Fruit fly (Drosophila melanogaster) whole organism, embryonic: ENCODE measurements around the gene CG15201.
A peak's percentile ranks its signal among the peaks of the same experiment; 100 is the strongest.

Experiments
- Awh ChIP-seq: fragments of 200-800 bp; sonication (Bioruptor generic); IDR thresholded peaks from 2 replicates; pipeline ENCODE4, ENCODE4 v1.3.6; 2022; ENCODE audit warnings: missing biosample characterization, missing genetic modification characterization
- CG11247 ChIP-seq: fragments of 200-800 bp; sonication (Bioruptor generic); IDR thresholded peaks from 2 replicates; pipeline ENCODE4 v1.3.6; 2022; ENCODE audit warnings: missing biosample characterization, missing genetic modification characterization
- CG12071 ChIP-seq: fragments of 200-800 bp; sonication (Bioruptor generic); optimal IDR thresholded peaks from 3 replicates; lab custom pipeline; 2018; ENCODE audit warnings: missing biosample characterization, mild to moderate bottlenecking, missing genetic modification characterization
- CG12104 ChIP-seq: fragments of 200-800 bp; sonication (Bioruptor generic); optimal IDR thresholded peaks from 3 replicates; lab custom pipeline; 2016; ENCODE audit warnings: missing biosample characterization, missing genetic modification characterization
- CG12219 ChIP-seq: fragments of 200-800 bp; sonication (Bioruptor generic); optimal IDR thresholded peaks from 3 replicates; lab custom pipeline; 2018; ENCODE audit warnings: missing biosample characterization, mild to moderate bottlenecking, missing genetic modification characterization
- CG13123 ChIP-seq: fragments of 200-800 bp; sonication (Bioruptor generic); optimal IDR thresholded peaks from 2 replicates; lab custom pipeline; 2016; ENCODE audit warnings: missing biosample characterization, missing genetic modification characterization
- CG14667 ChIP-seq: fragments of 200-800 bp; sonication (Bioruptor generic); IDR thresholded peaks from 2 replicates; pipeline ENCODE4 v1.3.6; 2022; ENCODE audit warnings: missing biosample characterization, missing genetic modification characterization
- CG1792 ChIP-seq: fragments of 200-800 bp; sonication (Bioruptor generic); optimal IDR thresholded peaks from 2 replicates; lab custom pipeline; 2016; ENCODE audit warnings: missing biosample characterization, missing genetic modification characterization
- CG2199 ChIP-seq: fragments of 200-800 bp; sonication (Bioruptor generic); IDR thresholded peaks from 3 replicates; pipeline ENCODE4 v1.3.6; 2022; ENCODE audit warnings: missing biosample characterization, missing genetic modification characterization
- CG31224 ChIP-seq: fragments of 200-800 bp; sonication (Bioruptor generic); IDR thresholded peaks from 2 replicates; pipeline ENCODE4 v1.3.6; 2022; ENCODE audit warnings: missing biosample characterization, missing genetic modification characterization
- CG31365 ChIP-seq: fragments of 200-800 bp; sonication (Bioruptor generic); optimal IDR thresholded peaks from 2 replicates; lab custom pipeline; 2018; ENCODE audit warnings: missing biosample characterization, mild to moderate bottlenecking, missing genetic modification characterization
- CG4282 ChIP-seq: fragments of 200-800 bp; sonication (Bioruptor generic); optimal IDR thresholded peaks from 2 replicates; lab custom pipeline; 2016; ENCODE audit warnings: missing biosample characterization, missing genetic modification characterization
- CG5953 ChIP-seq: fragments of 200-800 bp; sonication (Bioruptor generic); IDR thresholded peaks from 2 replicates; pipeline ENCODE4 v1.3.6; 2022; ENCODE audit warnings: missing biosample characterization, missing genetic modification characterization
- CG7963 ChIP-seq: fragments of 200-800 bp; sonication (Bioruptor generic); IDR thresholded peaks from 3 replicates; pipeline ENCODE4 v1.3.6; 2022; ENCODE audit warnings: missing biosample characterization, missing genetic modification characterization; ENCODE audit not compliant: partially characterized antibody
- CG9609 ChIP-seq: fragments of 200-800 bp; sonication (Bioruptor generic); optimal IDR thresholded peaks from 3 replicates; lab custom pipeline; 2016; ENCODE audit warnings: missing biosample characterization, missing genetic modification characterization
- CTCF ChIP-seq: fragments of 200-800 bp; sonication (Bioruptor generic); optimal IDR thresholded peaks from 2 replicates; lab custom pipeline; 2017; ENCODE audit warnings: missing biosample characterization, mild to moderate bottlenecking, missing genetic modification characterization, moderate library complexity
- Chrac-16 ChIP-seq: fragments of 200-800 bp; sonication (Bioruptor generic); optimal IDR thresholded peaks from 3 replicates; lab custom pipeline; 2016; ENCODE audit warnings: missing biosample characterization, missing genetic modification characterization
- CrebB ChIP-seq: fragments of 200-800 bp; sonication (Bioruptor generic); optimal IDR thresholded peaks from 3 replicates; lab custom pipeline; 2018; ENCODE audit warnings: missing biosample characterization, mild to moderate bottlenecking, missing genetic modification characterization
- Dad ChIP-seq: fragments of 200-800 bp; sonication (Bioruptor generic); optimal IDR thresholded peaks from 3 replicates; lab custom pipeline; 2016; ENCODE audit warnings: missing biosample characterization, missing genetic modification characterization
- Dp ChIP-seq: fragments of 200-800 bp; sonication (Bioruptor generic); optimal IDR thresholded peaks from 2 replicates; lab custom pipeline; 2018; ENCODE audit warnings: missing biosample characterization, mild to moderate bottlenecking, missing genetic modification characterization, moderate library complexity
- E2f2 ChIP-seq: fragments of 200-800 bp; sonication (Bioruptor generic); IDR thresholded peaks from 2 replicates; pipeline ENCODE4 v1.3.6; 2022; ENCODE audit warnings: missing biosample characterization, missing genetic modification characterization
- Hand ChIP-seq: fragments of 200-800 bp; sonication (Bioruptor generic); optimal IDR thresholded peaks from 2 replicates; lab custom pipeline; 2017; ENCODE audit warnings: mild to moderate bottlenecking, missing biosample characterization, missing genetic modification reagents, missing genetic modification characterization
- HmgD ChIP-seq: fragments of 200-800 bp; sonication (Bioruptor generic); optimal IDR thresholded peaks from 3 replicates; lab custom pipeline; 2016; ENCODE audit warnings: missing biosample characterization, missing genetic modification characterization
- MESR4 ChIP-seq: fragments of 200-800 bp; sonication (Bioruptor generic); optimal IDR thresholded peaks from 2 replicates; lab custom pipeline; 2018; ENCODE audit warnings: missing biosample characterization, mild to moderate bottlenecking, missing genetic modification characterization, moderate library complexity
- NfI ChIP-seq: fragments of 200-800 bp; sonication (Bioruptor generic); optimal IDR thresholded peaks from 3 replicates; lab custom pipeline; 2018; ENCODE audit warnings: missing biosample characterization, mild to moderate bottlenecking, missing genetic modification characterization, moderate library complexity
- ara ChIP-seq: fragments of 200-800 bp; sonication (Bioruptor generic); IDR thresholded peaks from 2 replicates; pipeline ENCODE4 v1.3.6; 2022; ENCODE audit warnings: missing biosample characterization, missing genetic modification characterization
- ase ChIP-seq: fragments of 200-800 bp; sonication (Bioruptor generic); IDR thresholded peaks from 3 replicates; pipeline ENCODE4 v1.3.6; 2022; ENCODE audit warnings: missing biosample characterization, missing genetic modification characterization
- bcd ChIP-seq: fragments of 200-800 bp; sonication (Bioruptor generic); optimal IDR thresholded peaks from 2 replicates; lab custom pipeline; 2017; ENCODE audit warnings: missing biosample characterization, mild to moderate bottlenecking, missing genetic modification characterization
- bigmax ChIP-seq: fragments of 200-800 bp; sonication (Bioruptor generic); optimal IDR thresholded peaks from 2 replicates; lab custom pipeline; 2018; ENCODE audit warnings: missing biosample characterization, mild to moderate bottlenecking, missing genetic modification characterization
- cg ChIP-seq: fragments of 200-800 bp; sonication (Bioruptor generic); optimal IDR thresholded peaks from 3 replicates; lab custom pipeline; 2019; ENCODE audit warnings: missing biosample characterization, mild to moderate bottlenecking, missing genetic modification characterization, moderate library complexity
- dmrt99B ChIP-seq: fragments of 200-800 bp; sonication (Bioruptor generic); optimal IDR thresholded peaks from 2 replicates; lab custom pipeline; 2018; ENCODE audit warnings: missing biosample characterization, mild to moderate bottlenecking, missing genetic modification characterization, moderate library complexity
- dpn ChIP-seq, 2 experiments: fragments of 200-800 bp; sonication (Bioruptor generic); optimal IDR thresholded peaks; 3 replicates each; lab custom pipeline; 2016; ENCODE audit warnings: missing biosample characterization in 2 of 2, missing genetic modification characterization in 2 of 2
- emc ChIP-seq: fragments of 200-800 bp; sonication (Bioruptor generic); optimal IDR thresholded peaks from 2 replicates; lab custom pipeline; 2016; ENCODE audit warnings: missing biosample characterization, missing genetic modification characterization
- fd102C ChIP-seq: fragments of 200-800 bp; sonication (Bioruptor generic); optimal IDR thresholded peaks from 2 replicates; lab custom pipeline; 2018; ENCODE audit warnings: missing biosample characterization, mild to moderate bottlenecking, missing genetic modification characterization, moderate library complexity
- fd3F ChIP-seq: fragments of 200-800 bp; sonication (Bioruptor generic); optimal IDR thresholded peaks from 2 replicates; lab custom pipeline; 2018; ENCODE audit warnings: missing biosample characterization, mild to moderate bottlenecking, missing genetic modification characterization, moderate library complexity
- ftz-f1 ChIP-seq: fragments of 200-800 bp; sonication (Bioruptor generic); optimal IDR thresholded peaks from 2 replicates; lab custom pipeline; 2016; ENCODE audit warnings: missing biosample characterization, missing genetic modification characterization
- gfzf ChIP-seq: fragments of 200-800 bp; sonication (Bioruptor generic); optimal IDR thresholded peaks from 2 replicates; lab custom pipeline; 2016; ENCODE audit warnings: missing biosample characterization, mild to moderate bottlenecking, missing genetic modification characterization, moderate library complexity
- hb ChIP-seq: fragments of 200-800 bp; sonication (Bioruptor generic); IDR thresholded peaks from 3 replicates; pipeline ENCODE4 v1.3.6; 2022; ENCODE audit warnings: missing biosample characterization, missing genetic modification characterization; ENCODE audit not compliant: partially characterized antibody
- hkb ChIP-seq, 2 experiments: fragments of 200-800 bp in 1 of 2; fragments of >200 bp in 1 of 2; sonication (Bioruptor generic) in 1 of 2; IDR thresholded peaks in 1 of 2; optimal IDR thresholded peaks in 1 of 2; 2 replicates each; pipeline versions ENCODE4 v1.3.6 to Lab custom; 2017 to 2022; ENCODE audit warnings: missing biosample characterization in 1 of 2, missing genetic modification characterization in 1 of 2
- jing ChIP-seq: fragments of 200-800 bp; sonication (Bioruptor generic); optimal IDR thresholded peaks from 2 replicates; lab custom pipeline; 2018; ENCODE audit warnings: missing biosample characterization, mild to moderate bottlenecking, missing genetic modification characterization
- lab ChIP-seq: fragments of 200-800 bp; sonication (Bioruptor generic); optimal IDR thresholded peaks from 3 replicates; lab custom pipeline; 2017; ENCODE audit warnings: missing biosample characterization, missing genetic modification characterization, mild to moderate bottlenecking, moderate library complexity, missing genetic modification reagents
- luna ChIP-seq: fragments of 200-800 bp; sonication (Bioruptor generic); optimal IDR thresholded peaks from 2 replicates; lab custom pipeline; 2016; ENCODE audit warnings: missing biosample characterization, missing genetic modification characterization
- oc ChIP-seq: fragments of 200-800 bp; sonication (Bioruptor generic); optimal IDR thresholded peaks from 2 replicates; lab custom pipeline; 2018; ENCODE audit warnings: missing biosample characterization, mild to moderate bottlenecking, missing genetic modification characterization, moderate library complexity
- pho ChIP-seq: fragments of 200-800 bp; sonication (Bioruptor generic); optimal IDR thresholded peaks from 2 replicates; lab custom pipeline; 2016; ENCODE audit warnings: missing biosample characterization, missing genetic modification characterization
- psq ChIP-seq: fragments of 200-800 bp; sonication (Bioruptor generic); optimal IDR thresholded peaks from 2 replicates; lab custom pipeline; 2017; ENCODE audit warnings: missing biosample characterization, missing genetic modification characterization
- ro ChIP-seq: fragments of 200-800 bp; sonication (Bioruptor generic); IDR thresholded peaks from 2 replicates; pipeline ENCODE4 v1.3.6; 2022; ENCODE audit warnings: missing biosample characterization, missing genetic modification characterization
- sens ChIP-seq: fragments of 200-800 bp; sonication (Bioruptor generic); peaks from one replicate; lab custom pipeline; 2016; ENCODE audit warnings: missing biosample characterization, missing genetic modification characterization
- tap ChIP-seq: fragments of 200-800 bp; optimal IDR thresholded peaks from 3 replicates; lab custom pipeline; 2019; ENCODE audit warnings: missing biosample characterization, mild to moderate bottlenecking, missing genetic modification characterization, moderate library complexity
- ttk ChIP-seq: fragments of 200-800 bp; sonication (Bioruptor generic); IDR thresholded peaks from 2 replicates; pipeline ENCODE4 v2.1.2; 2022; ENCODE audit warnings: missing biosample characterization, missing genetic modification characterization
- tx ChIP-seq: fragments of 200-800 bp; sonication (Bioruptor generic); optimal IDR thresholded peaks from 2 replicates; lab custom pipeline; 2016; ENCODE audit warnings: missing biosample characterization, missing genetic modification characterization
- usp ChIP-seq: fragments of >200 bp; optimal IDR thresholded peaks from 2 replicates; lab custom pipeline; 2017; ENCODE audit warnings: missing biosample characterization, missing genetic modification characterization

Gene CG15201

DNA sequence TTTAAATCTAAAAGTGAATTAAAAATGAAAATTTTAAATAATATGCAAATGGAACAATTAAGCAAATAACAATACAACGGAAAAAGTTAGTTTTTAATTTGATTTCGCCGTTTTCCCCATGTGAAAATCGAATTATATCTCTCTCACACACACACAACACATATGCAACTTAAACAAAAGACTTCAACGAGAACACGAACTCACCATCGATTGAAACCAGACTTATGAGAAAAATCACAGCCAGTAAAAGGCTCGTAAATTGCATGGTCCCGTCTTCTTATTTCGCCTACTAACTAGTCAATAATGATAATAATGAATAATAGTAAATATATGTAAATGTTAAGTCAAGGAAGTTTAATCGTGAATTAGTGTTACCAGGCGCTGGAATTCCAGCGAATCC, 9.5 kb downstream of the CG15201 start:
- TF ChIP-seq tx (GFP tag; lab: Kevin White, UChicago) (no peak), CG4282 (no peak), psq (no peak), CG12104 (GFP tag; lab: Kevin White, UChicago) (no peak), lab (GFP tag; lab: Kevin White, UChicago) (no peak), CG11247 (GFP tag; lab: Robert Waterston, UW) (peak; percentile 94), ftz-f1 (no peak), CTCF (GFP tag; lab: Kevin White, UChicago) (no peak), bigmax (GFP tag; lab: Kevin White, UChicago) (no peak), CG31365 (tag; lab: Kevin White, UChicago) (no peak), emc (no peak), pho (GFP tag; lab: Kevin White, UChicago) (no peak), cg (GFP tag; lab: Kevin White, UChicago) (peak; percentile 51), CG7963 (GFP tag; lab: Robert Waterston, UW) (no peak), ase (GFP tag; lab: Robert Waterston, UW) (no peak), Dp (no peak), MESR4 (GFP tag; lab: Kevin White, UChicago) (peak; percentile 22), Awh (GFP tag; lab: Robert Waterston, UW) (no peak), sens (peak; percentile 15), CG1792 (GFP tag; lab: Kevin White, UChicago) (no peak), CG5953 (no peak), oc (tag; lab: Kevin White, UChicago) (no peak), dpn (GFP tag; optimal IDR thresholded peaks at IDR 0.05; lab: Kevin White, UChicago) (no peak), CG2199 (GFP tag; lab: Robert Waterston, UW) (no peak)

DNA sequence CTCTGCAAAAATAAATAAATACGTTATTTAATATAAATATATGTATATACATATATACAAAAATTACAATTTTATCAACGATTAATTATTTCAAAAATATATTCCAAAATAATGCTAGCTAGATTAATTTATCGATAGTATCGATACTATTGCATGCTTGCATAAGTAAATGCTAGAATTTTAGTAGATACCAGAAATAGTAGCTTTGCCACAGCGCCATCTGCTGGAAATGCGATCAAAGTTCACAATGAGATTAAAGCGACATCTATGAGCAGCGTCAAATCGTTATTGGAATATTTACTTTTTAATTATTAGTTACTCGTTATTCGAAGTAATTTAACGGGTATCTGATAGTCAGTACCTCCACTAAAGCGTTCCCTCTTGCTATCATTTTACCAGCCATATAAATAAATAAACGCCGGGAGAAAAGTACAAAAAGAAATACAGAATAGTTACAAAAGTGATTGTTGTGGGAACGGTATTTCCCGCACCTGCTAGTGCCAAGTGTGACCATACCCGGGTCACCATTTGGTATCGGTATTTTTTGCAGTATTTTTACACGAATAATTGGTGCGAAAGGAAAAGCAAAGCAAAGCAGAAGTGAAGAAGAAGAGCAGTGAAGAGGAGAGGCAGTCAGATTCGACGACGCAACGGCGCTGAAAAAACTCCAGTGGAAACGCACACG, 10.0 kb downstream of the CG15201 start, which contains the start of the genes rtv and Dlic:
TSS of gene rtv (minus strand) at position 165 of the 685 bp plus-strand sequence.
TSS of gene Dlic (plus strand) at position 596 of the 685 bp plus-strand sequence.
- TF ChIP-seq CTCF (GFP tag; lab: Kevin White, UChicago) (peak; percentile 98), NfI (no peak), Hand (GFP tag; lab: Kevin White, UChicago) (no peak), hkb (optimal IDR thresholded peaks at IDR 0.05; lab: Kevin White, UChicago) (no peak), hkb (GFP tag; IDR thresholded peaks at IDR 0.05; lab: Robert Waterston, UW) (no peak), E2f2 (GFP tag; lab: Robert Waterston, UW) (peak; percentile 48; the same call in 1 of the 2 replicates), fd102C (GFP tag; lab: Kevin White, UChicago) (no peak), ttk (no peak), fd3F (no peak), tap (tag; lab: Kevin White, UChicago) (no peak), ro (GFP tag; lab: Robert Waterston, UW) (no peak), HmgD (GFP tag; lab: Kevin White, UChicago) (peak; percentile 21), luna (GFP tag; lab: Kevin White, UChicago) (no peak), Chrac-16 (GFP tag; lab: Kevin White, UChicago) (no peak), CG13123 (GFP tag; lab: Kevin White, UChicago) (no peak), CG31224 (GFP tag; lab: Robert Waterston, UW) (no peak), bcd (GFP tag; lab: Kevin White, UChicago) (peak; percentile 16), CG12219 (GFP tag; lab: Kevin White, UChicago) (no peak), gfzf (GFP tag; lab: Kevin White, UChicago) (peak; percentile 72), ara (GFP tag; lab: Robert Waterston, UW) (no peak), hb (GFP tag; lab: Robert Waterston, UW) (no peak), CG12071 (no peak), dmrt99B (tag; lab: Kevin White, UChicago) (no peak), ase (GFP tag; lab: Robert Waterston, UW) (no peak), CG14667 (no peak), Dad (GFP tag; lab: Kevin White, UChicago) (no peak), CG9609 (no peak), CrebB (no peak), jing (GFP tag; lab: Kevin White, UChicago) (no peak), CG31365 (tag; lab: Kevin White, UChicago) (no peak), usp (no peak)
